Fruit fly (Drosophila melanogaster) whole organism, embryonic: ENCODE data around the gene HtrA2.

Experiments
- Atf-2 ChIP-seq: fragments of 200-800 bp; sonication (Bioruptor generic); optimal IDR thresholded peaks from 2 replicates; lab custom pipeline; 2016; ENCODE audit warnings: missing biosample characterization, missing genetic modification characterization
- Atf3 ChIP-seq: fragments of 200-800 bp; sonication (Bioruptor generic); optimal IDR thresholded peaks from 3 replicates; lab custom pipeline; 2016; ENCODE audit warnings: missing biosample characterization, missing genetic modification characterization
- B-H2 ChIP-seq: fragments of 200-800 bp; sonication (Bioruptor generic); optimal IDR thresholded peaks from 2 replicates; lab custom pipeline; 2018; ENCODE audit warnings: missing biosample characterization, mild to moderate bottlenecking, missing genetic modification characterization
- BEAF-32 ChIP-seq: fragments of 200-800 bp; sonication (Bioruptor generic); optimal IDR thresholded peaks from 3 replicates; lab custom pipeline; 2017; ENCODE audit warnings: missing biosample characterization, missing genetic modification characterization, mild to moderate bottlenecking, moderate library complexity, missing genetic modification reagents
- Bgb ChIP-seq: fragments of 200-800 bp; sonication (Bioruptor generic); IDR thresholded peaks from 2 replicates; pipeline ENCODE4 v1.3.6; 2022; ENCODE audit warnings: missing biosample characterization, missing genetic modification characterization; ENCODE audit not compliant: partially characterized antibody
- CG10462 ChIP-seq: fragments of 200-800 bp; sonication (Bioruptor generic); optimal IDR thresholded peaks from 2 replicates; lab custom pipeline; 2016; ENCODE audit warnings: missing biosample characterization, missing genetic modification characterization
- CG10565 ChIP-seq: fragments of 200-800 bp; sonication (Bioruptor generic); optimal IDR thresholded peaks from 3 replicates; lab custom pipeline; 2016; ENCODE audit warnings: missing biosample characterization, mild to moderate bottlenecking, missing genetic modification characterization
- CG11093 ChIP-seq: fragments of 200-800 bp; sonication (Bioruptor generic); IDR thresholded peaks from 3 replicates; pipeline ENCODE4 v1.3.6; 2022; ENCODE audit warnings: missing biosample characterization, missing genetic modification characterization
- CG11247 ChIP-seq: fragments of 200-800 bp; sonication (Bioruptor generic); IDR thresholded peaks from 2 replicates; pipeline ENCODE4 v1.3.6; 2022; ENCODE audit warnings: missing biosample characterization, missing genetic modification characterization
- CG1233 ChIP-seq: fragments of 200-800 bp; sonication (Bioruptor generic); optimal IDR thresholded peaks from 4 replicates; lab custom pipeline; 2018; ENCODE audit warnings: missing biosample characterization, mild to moderate bottlenecking, missing genetic modification characterization
- CG13287 ChIP-seq: fragments of 200-800 bp; sonication (Bioruptor generic); IDR thresholded peaks from 2 replicates; pipeline ENCODE4 v1.3.6; 2022; ENCODE audit warnings: missing biosample characterization, missing genetic modification characterization; ENCODE audit not compliant: partially characterized antibody
- CG14014 ChIP-seq: fragments of 200-800 bp; sonication (Bioruptor generic); IDR thresholded peaks from 2 replicates; pipeline ENCODE4 v1.3.6; 2022; ENCODE audit warnings: missing biosample characterization, missing genetic modification characterization
- CG14667 ChIP-seq: fragments of 200-800 bp; sonication (Bioruptor generic); IDR thresholded peaks from 2 replicates; pipeline ENCODE4 v1.3.6; 2022; ENCODE audit warnings: missing biosample characterization, missing genetic modification characterization
- CG16779 ChIP-seq: fragments of 200-800 bp; sonication (Bioruptor generic); IDR thresholded peaks from 2 replicates; pipeline ENCODE4 v1.3.6; 2022; ENCODE audit warnings: missing biosample characterization, missing genetic modification characterization
- CG17568 ChIP-seq: fragments of 200-800 bp; sonication (Bioruptor generic); optimal IDR thresholded peaks from 2 replicates; lab custom pipeline; 2018; ENCODE audit warnings: missing biosample characterization, mild to moderate bottlenecking, missing genetic modification characterization, moderate library complexity
- CG18599 ChIP-seq: fragments of 200-800 bp; sonication (Bioruptor generic); optimal IDR thresholded peaks from 3 replicates; lab custom pipeline; 2017; ENCODE audit warnings: missing biosample characterization, missing genetic modification characterization, mild to moderate bottlenecking, moderate library complexity, missing genetic modification reagents
- CG2116 ChIP-seq: fragments of 200-800 bp; sonication (Bioruptor generic); optimal IDR thresholded peaks from 3 replicates; lab custom pipeline; 2018; ENCODE audit warnings: missing biosample characterization, mild to moderate bottlenecking, missing genetic modification characterization
- CG2129 ChIP-seq: fragments of 200-800 bp; sonication (Bioruptor generic); IDR thresholded peaks from 2 replicates; pipeline ENCODE4 v1.3.6; 2022; ENCODE audit warnings: missing biosample characterization, missing genetic modification characterization; ENCODE audit not compliant: partially characterized antibody
- CG6813 ChIP-seq: fragments of 200-800 bp; sonication (Bioruptor generic); optimal IDR thresholded peaks from 2 replicates; lab custom pipeline; 2017; ENCODE audit warnings: missing biosample characterization, missing genetic modification characterization, mild to moderate bottlenecking, moderate library complexity, missing genetic modification reagents
- CG7963 ChIP-seq: fragments of 200-800 bp; sonication (Bioruptor generic); IDR thresholded peaks from 3 replicates; pipeline ENCODE4 v1.3.6; 2022; ENCODE audit warnings: missing biosample characterization, missing genetic modification characterization; ENCODE audit not compliant: partially characterized antibody
- CG9876 ChIP-seq: fragments of 200-800 bp; sonication (Bioruptor generic); optimal IDR thresholded peaks from 2 replicates; lab custom pipeline; 2016; ENCODE audit warnings: missing biosample characterization, missing genetic modification characterization
- Dip2 ChIP-seq: fragments of 200-800 bp; sonication (Bioruptor generic); IDR thresholded peaks from 2 replicates; pipeline ENCODE4 v1.3.6; 2022; ENCODE audit warnings: missing biosample characterization, missing genetic modification characterization
- Drgx ChIP-seq: fragments of 200-800 bp; sonication (Bioruptor generic); IDR thresholded peaks from 2 replicates; pipeline ENCODE4 v1.3.6; 2022; ENCODE audit warnings: missing biosample characterization, missing genetic modification characterization
- E2f2 ChIP-seq: fragments of 200-800 bp; sonication (Bioruptor generic); IDR thresholded peaks from 2 replicates; pipeline ENCODE4 v1.3.6; 2022; ENCODE audit warnings: missing biosample characterization, missing genetic modification characterization
- HmgD ChIP-seq: fragments of 200-800 bp; sonication (Bioruptor generic); optimal IDR thresholded peaks from 3 replicates; lab custom pipeline; 2016; ENCODE audit warnings: missing biosample characterization, missing genetic modification characterization
- Mad ChIP-seq: fragments of 200-800 bp; sonication (Bioruptor generic); optimal IDR thresholded peaks from 2 replicates; lab custom pipeline; 2016; ENCODE audit warnings: missing biosample characterization, missing genetic modification characterization
- Oaz ChIP-seq: fragments of 200-800 bp; sonication (Bioruptor generic); IDR thresholded peaks from 2 replicates; pipeline ENCODE4 v1.3.6; 2022; ENCODE audit warnings: missing biosample characterization, missing genetic modification characterization
- Opbp ChIP-seq: fragments of 200-800 bp; sonication (Bioruptor generic); IDR thresholded peaks from 3 replicates; pipeline ENCODE4 v1.3.6; 2022; ENCODE audit warnings: missing biosample characterization, missing genetic modification characterization; ENCODE audit not compliant: partially characterized antibody
- Sry-β ChIP-seq: fragments of 200-800 bp; sonication (Bioruptor generic); optimal IDR thresholded peaks from 2 replicates; lab custom pipeline; 2018; ENCODE audit warnings: missing biosample characterization, mild to moderate bottlenecking, missing genetic modification characterization, moderate library complexity
- Xrp1 ChIP-seq: fragments of 200-800 bp; sonication (Bioruptor generic); IDR thresholded peaks from 2 replicates; pipeline ENCODE4 v1.3.6; 2022; ENCODE audit warnings: missing biosample characterization, missing genetic modification characterization
- amos ChIP-seq: fragments of 200-800 bp; sonication (Bioruptor generic); IDR thresholded peaks from 2 replicates; pipeline ENCODE4 v1.3.6; 2022; ENCODE audit warnings: missing biosample characterization, missing genetic modification characterization; ENCODE audit not compliant: partially characterized antibody
- cwo ChIP-seq: fragments of 200-800 bp; sonication (Bioruptor generic); optimal IDR thresholded peaks from 3 replicates; lab custom pipeline; 2017; ENCODE audit warnings: missing biosample characterization, missing genetic modification characterization, mild to moderate bottlenecking, moderate library complexity, missing genetic modification reagents
- hb ChIP-seq: fragments of 200-800 bp; sonication (Bioruptor generic); IDR thresholded peaks from 3 replicates; pipeline ENCODE4 v1.3.6; 2022; ENCODE audit warnings: missing biosample characterization, missing genetic modification characterization; ENCODE audit not compliant: partially characterized antibody
- hbn ChIP-seq: fragments of 200-800 bp; sonication (Bioruptor generic); IDR thresholded peaks from 2 replicates; pipeline ENCODE4 v1.3.6; 2022; ENCODE audit warnings: missing biosample characterization, missing genetic modification characterization; ENCODE audit not compliant: partially characterized antibody
- hth ChIP-seq: fragments of >200 bp; optimal IDR thresholded peaks from 2 replicates; lab custom pipeline; 2017; ENCODE audit warnings: inconsistent platforms
- inv ChIP-seq: fragments of 200-800 bp; sonication (Bioruptor generic); IDR thresholded peaks from 2 replicates; pipeline ENCODE4 v1.3.6; 2022; ENCODE audit warnings: missing biosample characterization, missing genetic modification characterization; ENCODE audit not compliant: partially characterized antibody
- jigr1 ChIP-seq: fragments of 200-800 bp; sonication (Bioruptor generic); IDR thresholded peaks from 3 replicates; pipeline ENCODE4 v1.3.6; 2022; ENCODE audit warnings: missing biosample characterization, missing genetic modification characterization
- kni ChIP-seq: fragments of 200-800 bp; sonication (Bioruptor generic); optimal IDR thresholded peaks from 3 replicates; lab custom pipeline; 2017; ENCODE audit warnings: mild to moderate bottlenecking, missing biosample characterization, missing genetic modification reagents, missing genetic modification characterization
- nerfin-2 ChIP-seq: fragments of 200-800 bp; sonication (Bioruptor generic); IDR thresholded peaks from 2 replicates; pipeline ENCODE4 v1.3.6; 2022; ENCODE audit warnings: missing biosample characterization, missing genetic modification characterization; ENCODE audit not compliant: partially characterized antibody
- nom ChIP-seq: fragments of 200-800 bp; sonication (Bioruptor generic); optimal IDR thresholded peaks from 2 replicates; lab custom pipeline; 2017; ENCODE audit warnings: missing biosample characterization, missing genetic modification characterization, mild to moderate bottlenecking, moderate library complexity, missing genetic modification reagents
- sens ChIP-seq: fragments of 200-800 bp; sonication (Bioruptor generic); peaks from one replicate; lab custom pipeline; 2016; ENCODE audit warnings: missing biosample characterization, missing genetic modification characterization
- unc-4 ChIP-seq: fragments of 200-800 bp; sonication (Bioruptor generic); IDR thresholded peaks from 2 replicates; pipeline ENCODE4 v1.3.6; 2022; ENCODE audit warnings: missing biosample characterization, missing genetic modification characterization; ENCODE audit not compliant: partially characterized antibody
- vnd ChIP-seq: fragments of 200-800 bp; sonication (Bioruptor generic); IDR thresholded peaks from 3 replicates; pipeline ENCODE4 v1.3.6; 2022; ENCODE audit warnings: missing biosample characterization, missing genetic modification characterization; ENCODE audit not compliant: partially characterized antibody
- wek ChIP-seq: fragments of 200-800 bp; sonication (Bioruptor generic); optimal IDR thresholded peaks from 3 replicates; lab custom pipeline; 2018; ENCODE audit warnings: missing biosample characterization, mild to moderate bottlenecking, missing genetic modification characterization, moderate library complexity
- zen2 ChIP-seq: fragments of 200-800 bp; sonication (Bioruptor generic); IDR thresholded peaks from 3 replicates; pipeline ENCODE4 v1.3.6; 2022; ENCODE audit warnings: missing biosample characterization, missing genetic modification characterization; ENCODE audit not compliant: partially characterized antibody
- zfh1 ChIP-seq: fragments of 200-800 bp; sonication (Bioruptor generic); IDR thresholded peaks from 3 replicates; pipeline ENCODE4 v1.3.6; 2022; ENCODE audit warnings: missing biosample characterization, missing genetic modification characterization

The HtrA2 gene

DNA sequence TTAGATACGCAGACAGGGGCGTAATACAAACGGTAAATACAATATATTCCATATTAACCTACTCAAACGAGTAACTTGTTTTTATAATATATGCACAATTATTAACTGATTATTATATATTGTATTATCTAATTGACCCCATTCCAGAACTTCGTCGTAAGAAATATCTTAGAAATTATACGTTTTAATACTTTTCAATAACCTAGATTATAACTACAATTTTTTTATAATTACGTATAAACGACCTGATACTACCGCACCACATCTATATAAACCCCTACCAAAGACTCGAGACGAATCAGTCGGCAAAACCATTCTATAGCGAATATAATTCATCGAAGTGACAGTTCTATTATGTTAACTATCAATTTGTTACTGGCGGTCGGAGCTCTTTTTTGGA is 9.2 kb upstream of the HtrA2 start, which contains the start of gene Cyp313a1 (continued):
- TF ChIP-seq CG11093 (GFP tag; lab: Robert Waterston, UW): no peak
- no peak for TF ChIP-seq cwo (GFP tag; lab: Kevin White, UChicago)
- no peak for TF ChIP-seq Dip2 (GFP tag; lab: Robert Waterston, UW)
- TF ChIP-seq CG14014: no peak

DNA sequence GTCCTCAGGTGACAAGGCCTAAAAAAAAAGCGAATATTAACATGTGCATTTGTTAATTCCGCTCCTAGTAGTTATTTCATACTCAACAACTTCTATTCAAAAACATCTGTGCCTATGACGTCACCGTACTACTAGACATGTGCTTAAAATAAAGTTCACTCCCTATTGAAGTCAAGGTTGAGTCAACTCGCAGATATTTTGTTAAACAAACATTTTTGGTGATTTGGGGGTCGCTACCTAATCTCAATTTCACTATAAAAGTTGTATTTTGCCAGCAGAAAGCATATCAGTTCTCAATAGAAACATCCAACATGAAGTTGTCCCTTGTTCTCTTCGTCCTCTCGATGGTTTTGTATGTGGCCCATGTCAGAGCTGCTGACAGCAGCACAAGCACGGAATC is 5.2 kb upstream of the HtrA2 start, which contains the start of gene CG34273:
CG34273 (plus strand) TSS at position 301 of the 400 bp plus-strand sequence.
- TF ChIP-seq CG9876 (GFP tag; lab: Kevin White, UChicago): no peak
- TF ChIP-seq CG10462 (GFP tag; lab: Kevin White, UChicago): no peak
- TF ChIP-seq CG6813 (GFP tag; lab: Kevin White, UChicago): no peak
- TF ChIP-seq Xrp1 (GFP tag; lab: Robert Waterston, UW): no peak
- TF ChIP-seq nom: no peak
- TF ChIP-seq zfh1: no peak
- TF ChIP-seq, all 482 proteins: peak for 0

DNA sequence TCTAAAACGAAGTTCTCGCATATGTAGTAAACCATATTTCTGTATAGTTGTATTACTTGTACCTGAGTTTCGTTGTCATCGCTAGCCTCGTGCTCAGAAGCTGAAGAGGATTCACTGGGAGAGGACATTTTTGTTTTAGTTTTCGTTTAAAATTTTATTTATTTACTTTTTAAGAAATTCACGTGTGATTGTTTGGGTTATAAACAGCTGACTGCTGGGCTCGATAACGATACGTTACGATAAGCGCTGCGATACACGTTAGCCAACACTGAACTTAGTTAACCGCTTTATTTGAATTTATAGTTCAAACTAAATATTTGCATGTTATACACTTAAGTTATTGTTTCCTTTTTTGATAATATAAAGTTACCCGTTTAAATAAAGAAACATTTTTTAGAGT is 1.9 kb upstream of the HtrA2 start, which contains the start of gene CG8461:
CG8461 (minus strand) TSS at position 218 of the 400 bp plus-strand sequence.
- TF ChIP-seq CG11247 (GFP tag; lab: Robert Waterston, UW) (no peak), nerfin-2 (0 out of 2 replicates have a peak, but pooled peaks have one; percentile 33), sens (peak; percentile 66), CG2129 (GFP tag; lab: Robert Waterston, UW) (no peak), amos (peak; percentile 58; the same call in 1 of the 2 replicates), CG17568 (GFP tag; lab: Kevin White, UChicago) (peak; percentile 22), B-H2 (GFP tag; lab: Kevin White, UChicago) (peak; percentile 35), Atf-2 (GFP tag; lab: Kevin White, UChicago) (no peak), hbn (GFP tag; lab: Robert Waterston, UW) (peak; percentile 31; the same call in 1 of the 2 replicates), hb (GFP tag; lab: Robert Waterston, UW) (peak; percentile 70; the same call in 1 of the 3 replicates), CG10565 (no peak), Mad (GFP tag; lab: Kevin White, UChicago) (no peak), Opbp (GFP tag; lab: Robert Waterston, UW) (peak; percentile 62; the same call in 2 of the 3 replicates), kni (GFP tag; lab: Kevin White, UChicago) (no peak), BEAF-32 (GFP tag; lab: Kevin White, UChicago) (peak; percentile 42), zen2 (GFP tag; lab: Robert Waterston, UW) (peak; percentile 62; the same call in 2 of the 3 replicates), unc-4 (GFP tag; lab: Robert Waterston, UW) (peak; percentile 47; the same call in 1 of the 2 replicates), CG7963 (GFP tag; lab: Robert Waterston, UW) (peak; percentile 74), Atf3 (no peak), wek (GFP tag; lab: Kevin White, UChicago) (no peak), Oaz (GFP tag; lab: Robert Waterston, UW) (no peak), CG13287 (GFP tag; lab: Robert Waterston, UW) (peak; percentile 78), CG18599 (GFP tag; lab: Kevin White, UChicago) (no peak), E2f2 (GFP tag; lab: Robert Waterston, UW) (peak; percentile 94), Drgx (GFP tag; lab: Robert Waterston, UW) (no peak), CG16779 (GFP tag; lab: Robert Waterston, UW) (no peak), vnd (GFP tag; lab: Robert Waterston, UW) (peak; percentile 42; the same call in 2 of the 3 replicates), inv (GFP tag; lab: Robert Waterston, UW) (peak; percentile 38; the same call in 1 of the 2 replicates), Bgb (GFP tag; lab: Robert Waterston, UW) (peak; percentile 76), CG2116 (GFP tag; lab: Kevin White, UChicago) (peak; percentile 70), hth (lab: Kevin White, UChicago) (no peak), CG1233 (no peak), CG14667 (no peak), Sry-β (GFP tag; lab: Kevin White, UChicago) (peak; percentile 18), HmgD (GFP tag; lab: Kevin White, UChicago) (no peak), jigr1 (GFP tag; lab: Robert Waterston, UW) (no peak)
